Fruit fly (Drosophila melanogaster): ENCODE measurements around the gene daed.

Gene daed

DNA sequence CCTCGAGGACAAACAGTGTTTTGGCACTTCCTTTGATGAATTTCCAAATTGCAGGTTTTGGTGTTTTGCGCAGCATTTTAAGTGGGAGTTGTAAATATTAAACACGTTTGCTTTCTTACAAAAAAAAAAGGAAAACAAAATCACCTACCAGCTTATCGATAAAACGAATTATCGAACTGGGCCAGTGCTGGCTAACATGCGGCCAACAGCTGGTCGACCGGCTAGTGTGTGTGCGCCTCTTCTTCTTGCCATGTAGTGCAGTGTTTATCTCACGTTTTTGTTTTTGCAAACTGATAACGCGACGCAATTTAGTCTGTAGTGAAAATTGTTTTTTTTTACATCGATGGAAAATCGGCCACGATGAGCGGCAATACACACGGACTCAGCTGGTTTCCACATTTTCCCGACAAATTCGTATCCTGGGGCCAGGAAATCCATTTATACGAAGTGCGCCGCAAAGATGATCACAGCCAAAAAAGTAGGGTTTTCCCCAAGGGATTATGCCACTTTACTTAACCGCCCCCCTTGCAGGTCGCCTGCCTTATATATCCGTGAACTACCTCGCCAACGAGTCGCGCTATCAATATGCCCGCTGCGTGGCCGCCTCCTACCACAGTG lies 1.1 kb upstream of the daed start, which contains the start of the genes CG15386, CG42371 and mio (continued):
- TF ChIP-seq CG18599 (GFP tag; optimal IDR thresholded peaks at IDR 0.05) (peak; percentile 0), CG15479 (GFP tag; optimal IDR thresholded peaks at IDR 0.05) (peak; percentile 20), crp (GFP tag; optimal IDR thresholded peaks at IDR 0.05) (peak; percentile 71 to 96), Pdp1 (GFP tag; optimal IDR thresholded peaks at IDR 0.05) (peak in 1 of 2 experiments; percentile 68), unc-4 (GFP tag; IDR thresholded peaks at IDR 0.05; ENCODE audit: partially characterized antibody) (peak; percentile 53), rib (GFP tag; IDR thresholded peaks at IDR 0.05) (0 out of 2 replicates have a peak, but pooled peaks have one; percentile 19), CG12155 (GFP tag; optimal IDR thresholded peaks at IDR 0.05) (peak; percentile 10), caup (GFP tag; optimal IDR thresholded peaks at IDR 0.05; ENCODE audit: severe bottlenecking) (peak; percentile 9), GATAe (GFP tag; conservative IDR thresholded peaks at IDR 0.05) (peak; percentile 46; the same call in 1 of the 2 replicates), sob (GFP tag; IDR thresholded peaks at IDR 0.05) (peak; percentile 39; the same call in 1 of the 2 replicates), Atf6 (GFP tag; IDR thresholded peaks at IDR 0.05) (0 out of 2 replicates have a peak, but pooled peaks have one; percentile 19), mirr (GFP tag; optimal IDR thresholded peaks at IDR 0.05) (peak; percentile 47), stwl (tag; optimal IDR thresholded peaks at IDR 0.05) (peak; percentile 80), pzg (GFP tag; optimal IDR thresholded peaks at IDR 0.05) (peak; percentile 71), Opbp (GFP tag; IDR thresholded peaks at IDR 0.05; ENCODE audit: partially characterized antibody) (peak; percentile 52; the same call in 1 of the 3 replicates), Sin3A (optimal IDR thresholded peaks at IDR 0.05) (peak; percentile 34), wdn (GFP tag; IDR thresholded peaks at IDR 0.05) (0 out of 2 replicates have a peak, but pooled peaks have one; percentile 19), CG8290 (GFP tag; optimal IDR thresholded peaks at IDR 0.05) (no peak), CG8290 (tag; optimal IDR thresholded peaks at IDR 0.05) (peak in 1 of 2 experiments; percentile 71), E2f2 (GFP tag; IDR thresholded peaks at IDR 0.05) (peak; percentile 53), cad (GFP tag; optimal IDR thresholded peaks at IDR 0.05) (no peak), CG15514 (GFP tag; optimal IDR thresholded peaks at IDR 0.05) (peak; percentile 34), CG13287 (GFP tag; IDR thresholded peaks at IDR 0.05; ENCODE audit: partially characterized antibody) (peak; percentile 65), Trl (optimal IDR thresholded peaks at IDR 0.05) (no peak), Trl (GFP tag; optimal IDR thresholded peaks at IDR 0.05) (peak; percentile 41), CG4360 (GFP tag; IDR thresholded peaks at IDR 0.05) (0 out of 2 replicates have a peak, but pooled peaks have one; percentile 12), CG10543 (GFP tag; optimal IDR thresholded peaks at IDR 0.05) (no peak), trem (tag; optimal IDR thresholded peaks at IDR 0.05) (peak; percentile 8), dm (GFP tag; optimal IDR thresholded peaks at IDR 0.05) (peak; percentile 72), Gsc (GFP tag; IDR thresholded peaks at IDR 0.05) (no peak), B-H2 (GFP tag; optimal IDR thresholded peaks at IDR 0.05) (peak; percentile 50), dysf (GFP tag; IDR thresholded peaks at IDR 0.05) (no peak), nmo (GFP tag; optimal IDR thresholded peaks at IDR 0.05) (peak; percentile 26), gcm2 (GFP tag; optimal IDR thresholded peaks at IDR 0.05) (no peak), CG17802 (tag; optimal IDR thresholded peaks at IDR 0.05) (no peak), jumu (GFP tag; optimal IDR thresholded peaks at IDR 0.05) (no peak), Dref (GFP tag; IDR thresholded peaks at IDR 0.05) (peak; percentile 81), CG3847 (GFP tag; IDR thresholded peaks at IDR 0.05) (peak; percentile 35; the same call in 1 of the 2 replicates), Dp (GFP tag; optimal IDR thresholded peaks at IDR 0.05) (peak; percentile 24), D19A (tag; optimal IDR thresholded peaks at IDR 0.05) (no peak), chm (GFP tag; IDR thresholded peaks at IDR 0.05) (no peak), Bgb (GFP tag; IDR thresholded peaks at IDR 0.05; ENCODE audit: partially characterized antibody) (peak; percentile 59), CG42726 (GFP tag; IDR thresholded peaks at IDR 0.05; ENCODE audit: partially characterized antibody) (0 out of 2 replicates have a peak, but pooled peaks have one; percentile 40), Jarid2 (GFP tag; optimal IDR thresholded peaks at IDR 0.05) (no peak), CG4617 (GFP tag; optimal IDR thresholded peaks at IDR 0.05; ENCODE audit: borderline replicate concordance) (peak; percentile 73), gro (GFP tag; optimal IDR thresholded peaks at IDR 0.05) (peak; percentile 64), CG16813 (GFP tag; IDR thresholded peaks at IDR 0.05; ENCODE audit: partially characterized antibody) (peak; percentile 57; the same call in 1 of the 3 replicates), amos (GFP tag; IDR thresholded peaks at IDR 0.05; ENCODE audit: partially characterized antibody) (peak; percentile 55; the same call in 1 of the 2 replicates)
